Worm (Caenorhabditis elegans): ENCODE data around the gene gpch-1.

- no peak for TF ChIP-seq med-1 (GFP tag; optimal IDR thresholded peaks at IDR 0.05; ENCODE audit: insufficient read depth)
- no peak for TF ChIP-seq klf-2 (GFP tag; conservative IDR thresholded peaks at IDR 0.05)
- TF ChIP-seq ztf-23 (GFP tag; IDR thresholded peaks at IDR 0.05), result no peak
- no peak for TF ChIP-seq ztf-29 (GFP tag; IDR thresholded peaks at IDR 0.05)
- TF ChIP-seq flt-1 (GFP tag; IDR thresholded peaks at IDR 0.05), result no peak
- TF ChIP-seq ref-1 (GFP tag; conservative IDR thresholded peaks at IDR 0.05), result no peak
Measured at ce11 chrIII:4429402-4429801, 21.1 kb downstream of the gpch-1 start, which contains the start of gene C28A5.6.
